Worm (Caenorhabditis elegans) whole organism, L1 larva: Measurements from ENCODE around the gene F54E4.2.

Source experiments
- aly-2 ChIP-seq: fragments of 150-350 bp; optimal IDR thresholded peaks from 2 replicates; lab custom pipeline; 2014; ENCODE audit warnings: missing biosample characterization, missing genetic modification characterization
- elt-3 ChIP-seq, 6 experiments: fragments of 150-350 bp in 1 of 6; sonication (generic microtip); optimal IDR thresholded peaks; 2 replicates each; lab custom pipeline; 2017 to 2018; ENCODE audit warnings: missing biosample characterization in 6 of 6, missing genetic modification characterization in 6 of 6, inconsistent platforms in 1 of 6
- fkh-10 ChIP-seq: sonication (generic microtip); optimal IDR thresholded peaks from 2 replicates; lab custom pipeline; 2017; ENCODE audit warnings: missing biosample characterization, missing genetic modification reagents, missing genetic modification characterization
- hlh-17 ChIP-seq: fragments of 200-800 bp; sonication (Bioruptor generic); optimal IDR thresholded peaks from 2 replicates; lab custom pipeline; 2018; ENCODE audit warnings: missing genetic modification characterization, mild to moderate bottlenecking, missing compliant biosample characterization, moderate library complexity, borderline replicate concordance
- nhr-28 ChIP-seq: fragments of 150-350 bp; optimal IDR thresholded peaks from 2 replicates; lab custom pipeline; 2014; ENCODE audit warnings: missing biosample characterization, missing genetic modification characterization

DNA sequence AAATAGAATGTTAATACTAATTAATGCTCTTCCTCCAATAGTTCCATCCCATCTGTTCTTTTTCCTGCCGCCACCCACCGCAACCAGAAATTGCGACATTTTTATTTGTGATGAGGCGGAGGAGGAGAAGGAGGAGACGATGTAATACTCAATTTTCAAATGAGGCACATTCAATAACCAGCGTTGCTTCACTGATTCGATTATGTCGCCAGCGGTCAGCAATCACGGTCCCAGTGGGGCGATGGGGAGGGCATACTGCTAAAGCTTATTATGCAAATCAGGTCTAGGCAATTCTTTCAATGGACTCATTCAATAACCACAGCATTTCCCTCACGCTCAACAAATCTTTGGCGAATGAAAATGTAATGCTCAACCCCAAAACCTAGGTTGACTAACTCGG lies 20.5 kb upstream of the F54E4.2 start:
- no peak for TF ChIP-seq elt-3 (tag; optimal IDR thresholded peaks at IDR 0.05; lab: Kevin White, UChicago)
- TF ChIP-seq aly-2 = no peak
- no peak for TF ChIP-seq fkh-10 (GFP tag; lab: Kevin White, UChicago)
- TF ChIP-seq hlh-17 (GFP tag; lab: Kevin White, UChicago) = no peak
- TF ChIP-seq nhr-28 = no peak
